Worm (Caenorhabditis elegans): Measurements from ENCODE around the gene ugt-18.

ce11 chrV:12811810-12812209, 8.2 kb upstream of the ugt-18 start:
- TF ChIP-seq lin-1 (GFP tag; IDR thresholded peaks at IDR 0.05) (no peak), dmd-6 (GFP tag; IDR thresholded peaks at IDR 0.05) (no peak), snpc-4 (tag; optimal IDR thresholded peaks at IDR 0.05) (no peak), ztf-11 (tag; optimal IDR thresholded peaks at IDR 0.05) (no peak), lsy-2 (tag; optimal IDR thresholded peaks at IDR 0.05) (no peak)

Data from whole organism, L4 larva.